Worm (Caenorhabditis elegans): ENCODE results near the gene lin-18.

- TF ChIP-seq ztf-23 (GFP tag; IDR thresholded peaks at IDR 0.05): no peak
- no peak for TF ChIP-seq flt-1 (GFP tag; IDR thresholded peaks at IDR 0.05)
- TF ChIP-seq ztf-29 (GFP tag; IDR thresholded peaks at IDR 0.05): no peak
- no peak for TF ChIP-seq ref-1 (GFP tag; conservative IDR thresholded peaks at IDR 0.05)
- TF ChIP-seq cog-1 (tag; optimal IDR thresholded peaks at IDR 0.05): no peak
- no peak for TF ChIP-seq tab-1 (GFP tag; IDR thresholded peaks at IDR 0.05)
Measured at ce11 chrX:3991652-3992051, 33.3 kb downstream of the lin-18 start.
